Worm (Caenorhabditis elegans): ENCODE measurements around the gene F35H12.1.

ce11 chrX:924495-925008 lies 9.1 kb upstream of the F35H12.1 start, which contains the start of the genes pifk-1 and tbc-11:
- TF ChIP-seq him-1 (tag; optimal IDR thresholded peaks at IDR 0.05) = no peak
- peak; percentile 63 for TF ChIP-seq W03F9.2 (tag; optimal IDR thresholded peaks at IDR 0.05)
- no peak for TF ChIP-seq dao-5 (tag; optimal IDR thresholded peaks at IDR 0.05)
